Worm (Caenorhabditis elegans): Measurements from ENCODE around the gene srj-19.

The srj-19 gene

DNA sequence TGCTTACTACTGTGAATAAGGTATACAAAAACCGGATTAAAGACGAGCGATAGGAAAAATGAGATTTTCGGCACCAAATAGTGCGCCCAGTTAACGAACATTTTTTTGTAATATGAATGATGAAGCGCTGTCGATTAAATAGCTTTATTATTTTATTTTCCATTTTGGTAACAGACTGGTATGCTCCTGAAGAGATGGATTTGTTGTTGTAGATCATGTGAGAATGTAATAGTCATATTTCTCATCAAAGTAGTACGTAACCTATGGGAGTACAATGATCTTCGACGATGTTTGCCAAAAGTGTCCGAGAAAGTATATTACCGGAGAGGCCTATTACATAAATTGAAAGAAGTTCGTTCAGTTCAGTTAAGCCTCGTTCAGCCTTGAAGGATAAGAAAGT lies at the start of gene srj-19:
Gene srj-19, minus strand, starts transcription at position 101 of the 400 bp plus-strand sequence.
- TF ChIP-seq mls-2 (tag; optimal IDR thresholded peaks at IDR 0.05) (no peak), lsy-2 (tag; optimal IDR thresholded peaks at IDR 0.05) (no peak), cnd-1 (tag; optimal IDR thresholded peaks at IDR 0.05) (no peak), nhr-76 (tag; optimal IDR thresholded peaks at IDR 0.05) (no peak), hlh-1 (tag; optimal IDR thresholded peaks at IDR 0.05) (no peak), mep-1 (tag; optimal IDR thresholded peaks at IDR 0.05) (no peak), pha-4 (tag; optimal IDR thresholded peaks at IDR 0.05) (no peak), M03D4.4 (tag; optimal IDR thresholded peaks at IDR 0.05) (no peak), nhr-12 (tag; optimal IDR thresholded peaks at IDR 0.05) (no peak), blmp-1 (tag; optimal IDR thresholded peaks at IDR 0.05) (no peak), nhr-28 (tag; optimal IDR thresholded peaks at IDR 0.05) (no peak)

DNA sequence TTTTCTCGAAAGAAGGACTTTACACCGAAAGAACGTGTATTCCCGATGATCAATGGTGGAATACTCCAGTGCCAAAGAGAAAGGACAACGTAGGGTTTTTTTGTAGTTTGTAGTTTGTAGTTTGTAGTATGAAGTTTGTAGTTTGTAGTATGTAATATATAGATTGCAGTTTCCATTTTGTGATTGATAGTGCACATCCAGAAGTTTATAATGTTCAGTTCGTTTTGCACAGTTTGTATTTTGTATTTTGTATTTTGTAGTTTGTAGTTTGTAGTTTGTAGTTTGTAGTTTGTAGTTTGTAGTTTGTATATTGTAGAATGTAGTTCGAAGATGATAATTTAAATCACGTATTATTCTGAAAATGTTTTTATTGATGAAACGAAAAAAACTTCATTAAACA lies 47.0 kb upstream of the srj-19 start:
- TF ChIP-seq nhr-237 (tag; optimal IDR thresholded peaks at IDR 0.05) (no peak), nhr-2 (tag; optimal IDR thresholded peaks at IDR 0.05) (no peak), nhr-12 (tag; optimal IDR thresholded peaks at IDR 0.05) (no peak), elt-3 (tag; optimal IDR thresholded peaks at IDR 0.05) (no peak), sptf-1 (tag; optimal IDR thresholded peaks at IDR 0.05) (no peak), snpc-4 (tag; optimal IDR thresholded peaks at IDR 0.05) (no peak), flh-1 (GFP tag; optimal IDR thresholded peaks at IDR 0.05) (no peak), ceh-43 (GFP tag; optimal IDR thresholded peaks at IDR 0.05) (no peak), M03D4.4 (tag; optimal IDR thresholded peaks at IDR 0.05) (no peak), cnd-1 (tag; optimal IDR thresholded peaks at IDR 0.05) (no peak), lin-13 (tag; optimal IDR thresholded peaks at IDR 0.05) (no peak), nhr-76 (tag; optimal IDR thresholded peaks at IDR 0.05) (no peak), ces-1 (GFP tag; optimal IDR thresholded peaks at IDR 0.05) (no peak), bed-3 (GFP tag; optimal IDR thresholded peaks at IDR 0.05) (no peak), mab-5 (tag; optimal IDR thresholded peaks at IDR 0.05) (no peak), unc-62 (GFP tag; optimal IDR thresholded peaks at IDR 0.05) (no peak)

DNA sequence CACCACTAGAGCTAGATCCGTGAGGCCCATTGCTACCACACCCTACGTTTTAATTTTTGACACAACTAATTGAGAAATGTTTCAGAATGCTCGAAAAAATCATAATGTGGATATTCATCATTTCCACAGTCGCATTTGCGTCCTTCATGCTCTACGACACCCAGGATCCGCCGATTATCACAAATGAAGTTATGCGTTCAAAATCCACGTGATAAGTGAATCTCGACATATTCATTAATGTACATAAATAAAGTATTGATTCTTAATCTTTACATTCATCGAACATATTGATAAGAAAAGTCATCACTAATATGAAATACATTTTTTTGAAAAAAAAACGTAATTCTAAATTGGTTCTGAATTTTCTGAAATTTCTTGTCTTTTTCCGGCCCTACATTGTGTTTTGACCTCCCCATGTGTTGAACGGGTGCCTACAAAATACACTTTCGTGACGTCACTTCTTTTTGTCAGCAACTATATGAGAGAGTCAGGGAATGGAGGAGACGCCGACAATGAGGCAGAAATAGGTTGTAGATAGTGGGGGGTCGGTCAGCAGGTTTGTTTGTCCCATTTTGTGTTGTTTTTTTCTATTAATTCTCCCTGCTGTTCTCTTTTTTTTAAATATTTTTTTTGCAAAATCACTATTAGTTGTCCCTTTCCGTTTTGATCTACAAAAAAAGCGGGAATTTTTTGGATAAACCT lies 44.6 kb upstream of the srj-19 start, which contains the start of gene F53E10.1:
Gene F53E10.1, plus strand, starts transcription at position 325 of the 702 bp plus-strand sequence.
- peak; percentile 7 for TF ChIP-seq ceh-83 (GFP tag; optimal IDR thresholded peaks at IDR 0.05)
- TF ChIP-seq ceh-39 (tag; optimal IDR thresholded peaks at IDR 0.05) = no peak

DNA sequence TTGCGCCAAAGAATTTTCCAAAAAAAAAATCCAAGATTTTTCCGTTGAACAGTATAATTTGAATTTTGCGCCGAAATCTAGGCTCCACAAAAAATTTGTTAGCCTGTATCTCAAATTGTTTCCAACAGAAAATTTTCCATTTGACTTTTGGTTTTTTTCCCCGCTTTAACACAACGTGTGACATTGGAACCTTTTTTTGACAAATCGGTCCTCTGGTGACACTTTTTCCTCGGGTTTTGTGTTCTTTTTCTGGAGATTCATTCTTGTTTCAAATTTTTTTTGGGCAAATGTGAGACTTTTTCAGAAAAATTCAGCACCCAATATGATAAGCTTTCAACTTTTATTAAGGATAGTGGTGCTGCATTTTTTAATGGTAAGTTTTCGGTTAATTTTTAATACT lies 37.8 kb upstream of the srj-19 start, which contains the start of gene acr-17:
Gene acr-17, plus strand, starts transcription at position 301 of the 400 bp plus-strand sequence.
- TF ChIP-seq unc-120 (tag; optimal IDR thresholded peaks at IDR 0.05; ENCODE audit: poor library complexity, severe bottlenecking) (no peak), nhr-28 (tag; optimal IDR thresholded peaks at IDR 0.05) (no peak), tbx-8 (GFP tag; optimal IDR thresholded peaks at IDR 0.05) (no peak)

DNA sequence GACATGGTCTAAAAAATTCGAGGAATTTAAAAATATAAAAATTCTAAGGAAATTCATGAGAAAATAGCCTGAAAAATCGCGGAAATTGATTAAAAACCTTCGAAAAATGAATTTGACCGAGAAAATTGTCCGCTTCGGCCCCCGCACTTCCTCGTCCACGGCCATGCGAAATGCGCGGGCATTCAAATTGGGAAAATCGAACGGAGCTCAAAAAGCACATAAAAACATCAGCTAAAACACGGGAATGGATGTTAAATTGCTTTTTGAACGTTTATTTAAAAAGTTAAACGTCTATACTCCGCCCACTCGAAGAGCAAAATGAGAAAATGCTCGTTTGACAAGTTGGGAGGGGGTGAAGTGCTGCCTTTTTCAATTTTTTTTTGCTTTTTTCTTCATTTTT lies 32.5 kb upstream of the srj-19 start, which contains the start of gene F53E10.6:
Gene F53E10.6, minus strand, starts transcription at position 8 of the 400 bp plus-strand sequence.
- peak; percentile 6 for TF ChIP-seq ces-1 (GFP tag; optimal IDR thresholded peaks at IDR 0.05)
- no peak for TF ChIP-seq zip-8 (tag; optimal IDR thresholded peaks at IDR 0.05)

DNA sequence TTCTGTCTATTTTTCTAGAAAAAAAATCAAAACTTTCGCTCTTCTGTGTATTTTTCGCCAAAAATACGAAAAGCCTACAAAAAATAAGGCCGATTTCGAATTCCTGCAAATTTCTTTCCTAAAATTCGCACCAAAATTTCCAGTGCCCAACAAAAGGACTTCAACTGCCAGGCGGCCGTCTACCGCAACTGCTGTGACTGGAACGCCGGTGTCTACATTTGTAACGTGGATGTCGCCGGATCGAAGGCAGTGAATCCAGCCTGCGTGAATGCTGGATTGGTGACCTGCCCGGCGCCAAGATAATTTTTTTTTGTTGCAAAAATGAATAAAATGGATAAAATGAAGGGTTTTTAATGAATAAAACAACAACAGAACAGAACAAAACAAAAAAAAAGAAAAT lies 31.3 kb upstream of the srj-19 start:
- no peak for TF ChIP-seq sptf-1 (tag; optimal IDR thresholded peaks at IDR 0.05)
- TF ChIP-seq tbx-8 (GFP tag; optimal IDR thresholded peaks at IDR 0.05) = no peak
- no peak for TF ChIP-seq nhr-76 (tag; optimal IDR thresholded peaks at IDR 0.05)
- TF ChIP-seq mep-1 (tag; optimal IDR thresholded peaks at IDR 0.05) = no peak
- no peak for TF ChIP-seq lin-13 (tag; optimal IDR thresholded peaks at IDR 0.05)
- TF ChIP-seq M03D4.4 (tag; optimal IDR thresholded peaks at IDR 0.05) = no peak
- TF ChIP-seq zip-8 (tag; optimal IDR thresholded peaks at IDR 0.05) = no peak
- TF ChIP-seq nhr-12 (tag; optimal IDR thresholded peaks at IDR 0.05) = no peak

DNA sequence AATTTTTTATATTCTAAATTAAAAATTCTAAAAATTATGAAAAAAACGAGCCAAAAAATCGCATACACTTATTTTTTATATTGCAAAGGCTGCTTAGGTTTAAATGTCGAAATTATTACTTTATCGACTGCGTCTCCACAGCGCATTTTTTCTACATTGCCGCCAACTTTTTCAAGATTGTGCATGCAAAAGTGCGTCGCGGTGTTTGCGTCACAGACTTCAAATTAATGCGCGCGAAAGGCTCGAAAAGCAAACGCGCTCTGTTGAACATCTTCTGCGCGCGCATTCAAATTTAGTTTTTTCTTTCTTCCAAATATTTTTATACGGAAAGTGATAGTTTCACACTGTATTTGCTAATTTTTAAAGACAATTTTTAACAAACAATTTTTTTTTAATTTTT lies 30.0 kb upstream of the srj-19 start:
- TF ChIP-seq unc-62 (GFP tag; optimal IDR thresholded peaks at IDR 0.05) (no peak), ham-2 (GFP tag; optimal IDR thresholded peaks at IDR 0.05) (no peak), sptf-1 (tag; optimal IDR thresholded peaks at IDR 0.05) (no peak), ces-1 (GFP tag; optimal IDR thresholded peaks at IDR 0.05) (peak; percentile 36), snpc-4 (tag; optimal IDR thresholded peaks at IDR 0.05) (no peak), lsy-2 (tag; optimal IDR thresholded peaks at IDR 0.05) (peak; percentile 38), mep-1 (tag; optimal IDR thresholded peaks at IDR 0.05) (peak; percentile 48), zip-8 (tag; optimal IDR thresholded peaks at IDR 0.05) (no peak), mls-2 (tag; optimal IDR thresholded peaks at IDR 0.05) (no peak), nhr-237 (tag; optimal IDR thresholded peaks at IDR 0.05) (peak; percentile 63), lin-32 (GFP tag; optimal IDR thresholded peaks at IDR 0.05) (no peak), flh-1 (GFP tag; optimal IDR thresholded peaks at IDR 0.05) (no peak), lin-13 (tag; optimal IDR thresholded peaks at IDR 0.05) (no peak), unc-120 (tag; optimal IDR thresholded peaks at IDR 0.05; ENCODE audit: poor library complexity, severe bottlenecking) (peak; percentile 38)
